Fruit fly (Drosophila melanogaster) whole organism, embryonic: Measurements from ENCODE around the gene CG13026.

ENCODE experiments used
- Awh ChIP-seq: fragments of 200-800 bp; sonication (Bioruptor generic); IDR thresholded peaks from 2 replicates; pipeline ENCODE4, ENCODE4 v1.3.6; 2022; ENCODE audit warnings: missing biosample characterization, missing genetic modification characterization
- CG10267 ChIP-seq: fragments of 200-800 bp; sonication (Bioruptor generic); optimal IDR thresholded peaks from 2 replicates; lab custom pipeline; 2018; ENCODE audit warnings: missing biosample characterization, mild to moderate bottlenecking, missing genetic modification characterization, moderate library complexity
- CG10654 ChIP-seq: fragments of 200-800 bp; sonication (Bioruptor generic); optimal IDR thresholded peaks from 2 replicates; lab custom pipeline; 2016; ENCODE audit warnings: missing biosample characterization, missing genetic modification characterization
- CG11093 ChIP-seq: fragments of 200-800 bp; sonication (Bioruptor generic); IDR thresholded peaks from 3 replicates; pipeline ENCODE4 v1.3.6; 2022; ENCODE audit warnings: missing biosample characterization, missing genetic modification characterization
- CG11247 ChIP-seq: fragments of 200-800 bp; sonication (Bioruptor generic); IDR thresholded peaks from 2 replicates; pipeline ENCODE4 v1.3.6; 2022; ENCODE audit warnings: missing biosample characterization, missing genetic modification characterization
- CG11456 ChIP-seq: fragments of 200-800 bp; sonication (Bioruptor generic); IDR thresholded peaks from 3 replicates; pipeline ENCODE4 v1.3.6; 2022; ENCODE audit warnings: missing biosample characterization, missing genetic modification characterization
- CG11696 ChIP-seq: fragments of 200-800 bp; sonication (Bioruptor generic); IDR thresholded peaks from 2 replicates; pipeline ENCODE4 v1.3.6; 2022; ENCODE audit warnings: missing biosample characterization, missing genetic modification characterization
- CG1233 ChIP-seq: fragments of 200-800 bp; sonication (Bioruptor generic); optimal IDR thresholded peaks from 4 replicates; lab custom pipeline; 2018; ENCODE audit warnings: missing biosample characterization, mild to moderate bottlenecking, missing genetic modification characterization
- CG12391 ChIP-seq: fragments of 200-800 bp; sonication (Bioruptor generic); optimal IDR thresholded peaks from 3 replicates; lab custom pipeline; 2018; ENCODE audit warnings: missing biosample characterization, mild to moderate bottlenecking, missing genetic modification characterization, moderate library complexity
- CG14441 ChIP-seq: fragments of 200-800 bp; sonication (Bioruptor generic); IDR thresholded peaks from 2 replicates; pipeline ENCODE4 v1.3.6; 2022; ENCODE audit warnings: missing biosample characterization, missing genetic modification characterization
- CG1603 ChIP-seq: fragments of 200-800 bp; sonication (Bioruptor generic); optimal IDR thresholded peaks from 2 replicates; lab custom pipeline; 2019; ENCODE audit warnings: missing biosample characterization, mild to moderate bottlenecking, missing genetic modification characterization, moderate library complexity
- CG3065 ChIP-seq: fragments of 200-800 bp; sonication (Bioruptor generic); optimal IDR thresholded peaks from 2 replicates; lab custom pipeline; 2016; ENCODE audit warnings: missing biosample characterization, missing genetic modification characterization
- CG31441 ChIP-seq: fragments of 200-800 bp; sonication (Bioruptor generic); IDR thresholded peaks from 2 replicates; pipeline ENCODE4 v1.3.6; 2022; ENCODE audit warnings: missing biosample characterization, missing genetic modification characterization
- CG4360 ChIP-seq: fragments of 200-800 bp; sonication (Bioruptor generic); IDR thresholded peaks from 2 replicates; pipeline ENCODE4 v1.3.6; 2022; ENCODE audit warnings: missing biosample characterization, missing genetic modification characterization
- CG4820 ChIP-seq: fragments of 200-800 bp; sonication (Bioruptor generic); optimal IDR thresholded peaks from 3 replicates; lab custom pipeline; 2016; ENCODE audit warnings: missing biosample characterization, missing genetic modification characterization
- CG6254 ChIP-seq: fragments of 200-800 bp; sonication (Bioruptor generic); optimal IDR thresholded peaks from 3 replicates; lab custom pipeline; 2017; ENCODE audit warnings: mild to moderate bottlenecking, missing biosample characterization, missing genetic modification reagents, missing genetic modification characterization
- CG6683 ChIP-seq: fragments of 200-800 bp; sonication (Bioruptor generic); optimal IDR thresholded peaks from 2 replicates; lab custom pipeline; 2017; ENCODE audit warnings: missing biosample characterization, mild to moderate bottlenecking, missing genetic modification characterization, missing genetic modification reagents
- CG7271 ChIP-seq: fragments of 200-800 bp; sonication (Bioruptor generic); optimal IDR thresholded peaks from 2 replicates; lab custom pipeline; 2018; ENCODE audit warnings: missing biosample characterization, mild to moderate bottlenecking, missing genetic modification characterization, moderate library complexity
- CG9797 ChIP-seq: fragments of 200-800 bp; sonication (Bioruptor generic); optimal IDR thresholded peaks from 3 replicates; lab custom pipeline; 2018; ENCODE audit warnings: missing biosample characterization, mild to moderate bottlenecking, missing genetic modification characterization
- D ChIP-seq, 2 experiments: fragments of 200-800 bp in 1 of 2; fragments of >200 bp in 1 of 2; sonication (Bioruptor generic) in 1 of 2; optimal IDR thresholded peaks; 2 replicates in 1 of 2; 3 replicates in 1 of 2; lab custom pipeline; 2017; ENCODE audit warnings: mild to moderate bottlenecking in 1 of 2, missing biosample characterization in 1 of 2, missing genetic modification characterization in 1 of 2, missing genetic modification reagents in 1 of 2
- D19A ChIP-seq: fragments of 200-800 bp; optimal IDR thresholded peaks from 3 replicates; lab custom pipeline; 2019; ENCODE audit warnings: missing biosample characterization, mild to moderate bottlenecking, missing genetic modification characterization, moderate library complexity
- ERR ChIP-seq: fragments of 200-800 bp; sonication (Bioruptor generic); optimal IDR thresholded peaks from 2 replicates; lab custom pipeline; 2016; ENCODE audit warnings: missing biosample characterization, missing genetic modification characterization
- HmgD ChIP-seq: fragments of 200-800 bp; sonication (Bioruptor generic); optimal IDR thresholded peaks from 3 replicates; lab custom pipeline; 2016; ENCODE audit warnings: missing biosample characterization, missing genetic modification characterization
- Hr51 ChIP-seq, 2 experiments: fragments of 200-800 bp; sonication (Bioruptor generic); optimal IDR thresholded peaks; 2 replicates in 1 of 2; 3 replicates in 1 of 2; lab custom pipeline; 2016 to 2018; ENCODE audit warnings: missing biosample characterization in 2 of 2, missing genetic modification characterization in 2 of 2, mild to moderate bottlenecking in 1 of 2, moderate library complexity in 1 of 2
- MTF-1 ChIP-seq: fragments of 200-800 bp; sonication (Bioruptor generic); optimal IDR thresholded peaks from 2 replicates; lab custom pipeline; 2018; ENCODE audit warnings: missing biosample characterization, mild to moderate bottlenecking, missing genetic modification characterization, borderline replicate concordance
- NK7.1 ChIP-seq: fragments of 200-800 bp; sonication (Bioruptor generic); optimal IDR thresholded peaks from 3 replicates; lab custom pipeline; 2016; ENCODE audit warnings: missing biosample characterization, missing genetic modification characterization
- NfI ChIP-seq: fragments of 200-800 bp; sonication (Bioruptor generic); optimal IDR thresholded peaks from 3 replicates; lab custom pipeline; 2018; ENCODE audit warnings: missing biosample characterization, mild to moderate bottlenecking, missing genetic modification characterization, moderate library complexity
- TFAM ChIP-seq: fragments of 200-800 bp; sonication (Bioruptor generic); optimal IDR thresholded peaks from 2 replicates; lab custom pipeline; 2017; ENCODE audit warnings: missing biosample characterization, missing genetic modification characterization, inconsistent platforms
- ac ChIP-seq: fragments of 200-800 bp; sonication (Bioruptor generic); optimal IDR thresholded peaks from 3 replicates; lab custom pipeline; 2017; ENCODE audit warnings: missing biosample characterization, mild to moderate bottlenecking, missing genetic modification characterization
- al ChIP-seq: fragments of 200-800 bp; sonication (Bioruptor generic); IDR thresholded peaks from 2 replicates; pipeline ENCODE4 v1.3.6; 2022; ENCODE audit warnings: missing biosample characterization, missing genetic modification characterization
- ap ChIP-seq: fragments of 200-800 bp; sonication (Bioruptor generic); IDR thresholded peaks from 2 replicates; pipeline ENCODE4 v1.3.6; 2022; ENCODE audit warnings: missing biosample characterization, missing genetic modification characterization
- chn ChIP-seq: fragments of 200-800 bp; sonication (Bioruptor generic); optimal IDR thresholded peaks from 2 replicates; lab custom pipeline; 2016; ENCODE audit warnings: missing biosample characterization, missing genetic modification characterization
- emc ChIP-seq: fragments of 200-800 bp; sonication (Bioruptor generic); optimal IDR thresholded peaks from 2 replicates; lab custom pipeline; 2016; ENCODE audit warnings: missing biosample characterization, missing genetic modification characterization
- her ChIP-seq: fragments of 200-800 bp; sonication (Bioruptor generic); optimal IDR thresholded peaks from 2 replicates; lab custom pipeline; 2016; ENCODE audit warnings: missing biosample characterization, missing genetic modification characterization
- insv ChIP-seq, 2 experiments: fragments of 200-800 bp; sonication (Bioruptor generic); optimal IDR thresholded peaks; 3 replicates each; lab custom pipeline; 2016 to 2018; ENCODE audit warnings: missing biosample characterization in 2 of 2, missing genetic modification characterization in 2 of 2
- lab ChIP-seq: fragments of 200-800 bp; sonication (Bioruptor generic); optimal IDR thresholded peaks from 3 replicates; lab custom pipeline; 2017; ENCODE audit warnings: missing biosample characterization, missing genetic modification characterization, mild to moderate bottlenecking, moderate library complexity, missing genetic modification reagents
- lbe ChIP-seq: fragments of 200-800 bp; sonication (Bioruptor generic); optimal IDR thresholded peaks from 2 replicates; lab custom pipeline; 2016; ENCODE audit warnings: missing biosample characterization, mild to moderate bottlenecking, missing genetic modification characterization
- lilli ChIP-seq: fragments of 200-800 bp; sonication (Bioruptor generic); optimal IDR thresholded peaks from 3 replicates; lab custom pipeline; 2016; ENCODE audit warnings: missing biosample characterization, missing genetic modification characterization
- nerfin-1 ChIP-seq: fragments of 200-800 bp; sonication (Bioruptor generic); optimal IDR thresholded peaks from 3 replicates; lab custom pipeline; 2019; ENCODE audit warnings: missing biosample characterization, mild to moderate bottlenecking, missing genetic modification characterization, moderate library complexity
- salm ChIP-seq: fragments of 200-800 bp; sonication (Bioruptor generic); optimal IDR thresholded peaks from 2 replicates; lab custom pipeline; 2018; ENCODE audit warnings: missing biosample characterization, mild to moderate bottlenecking, missing genetic modification characterization
- sc ChIP-seq, 3 experiments: fragments of >200 bp in 2 of 3; fragments of 200-800 bp in 1 of 3; sonication (Bioruptor generic) in 1 of 3; optimal IDR thresholded peaks; 2 replicates in 2 of 3; 3 replicates in 1 of 3; lab custom pipeline; 2017; ENCODE audit warnings: mild to moderate bottlenecking in 1 of 3, missing biosample characterization in 1 of 3, missing genetic modification characterization in 1 of 3, missing genetic modification reagents in 1 of 3
- sna ChIP-seq: fragments of 200-800 bp; sonication (Bioruptor generic); IDR thresholded peaks from 2 replicates; pipeline ENCODE4 v1.3.6; 2022; ENCODE audit warnings: missing biosample characterization, missing genetic modification characterization; ENCODE audit not compliant: partially characterized antibody
- sob ChIP-seq: fragments of 200-800 bp; sonication (Bioruptor generic); IDR thresholded peaks from 2 replicates; pipeline ENCODE4 v1.3.6; 2022; ENCODE audit warnings: missing biosample characterization, missing genetic modification characterization
- tgo ChIP-seq: fragments of 200-800 bp; sonication (Bioruptor generic); IDR thresholded peaks from 3 replicates; pipeline ENCODE4 v1.3.6; 2022; ENCODE audit warnings: missing biosample characterization, missing genetic modification characterization
- tna ChIP-seq: fragments of 200-800 bp; sonication (Bioruptor generic); IDR thresholded peaks from 2 replicates; pipeline ENCODE4 v1.3.6; 2022; ENCODE audit warnings: missing biosample characterization, missing genetic modification characterization; ENCODE audit not compliant: partially characterized antibody
- toy ChIP-seq: fragments of 200-800 bp; sonication (Bioruptor generic); IDR thresholded peaks from 2 replicates; pipeline ENCODE4 v1.3.6; 2022; ENCODE audit warnings: missing biosample characterization, missing genetic modification characterization
- usp ChIP-seq: fragments of >200 bp; optimal IDR thresholded peaks from 2 replicates; lab custom pipeline; 2017; ENCODE audit warnings: missing biosample characterization, missing genetic modification characterization
- vfl ChIP-seq: fragments of 200-800 bp; sonication (Bioruptor generic); optimal IDR thresholded peaks from 2 replicates; lab custom pipeline; 2016; ENCODE audit warnings: missing biosample characterization, missing genetic modification characterization

Gene CG13026

dm6 chr3L:16768001-16768652 is 42.2 kb upstream of the CG13026 start (continued):
- TF ChIP-seq her (GFP tag; lab: Kevin White, UChicago) (no peak), tgo (GFP tag; lab: Robert Waterston, UW) (peak; percentile 49; the same call in 2 of the 3 replicates), salm (tag; lab: Kevin White, UChicago) (no peak), CG6683 (GFP tag; lab: Kevin White, UChicago) (no peak), CG4360 (GFP tag; lab: Robert Waterston, UW) (0 out of 2 replicates have a peak, but pooled peaks have one; percentile 34), chn (no peak), CG1233 (GFP tag; lab: Kevin White, UChicago) (peak; percentile 44), CG11093 (GFP tag; lab: Robert Waterston, UW) (0 out of 3 replicates have a peak, but pooled peaks have one; percentile 31), sc (optimal IDR thresholded peaks at IDR 0.05; lab: Kevin White, UChicago) (no peak), sc (GFP tag; optimal IDR thresholded peaks at IDR 0.05; lab: Kevin White, UChicago) (peak; percentile 0), vfl (GFP tag; lab: Kevin White, UChicago) (no peak), emc (GFP tag; lab: Kevin White, UChicago) (no peak), sna (0 out of 2 replicates have a peak, but pooled peaks have one; percentile 24), CG3065 (GFP tag; lab: Kevin White, UChicago) (no peak), CG1603 (peak; percentile 83), TFAM (no peak), lab (GFP tag; lab: Kevin White, UChicago) (no peak), nerfin-1 (peak; percentile 29), CG10267 (tag; lab: Kevin White, UChicago) (peak; percentile 42), CG11456 (0 out of 3 replicates have a peak, but pooled peaks have one; percentile 32), lilli (GFP tag; lab: Kevin White, UChicago) (no peak), CG9797 (GFP tag; lab: Kevin White, UChicago) (no peak), Awh (no peak), CG6254 (peak; percentile 32), CG31441 (GFP tag; lab: Robert Waterston, UW) (peak; percentile 44), NfI (GFP tag; lab: Kevin White, UChicago) (no peak), HmgD (GFP tag; lab: Kevin White, UChicago) (no peak), CG12391 (tag; lab: Kevin White, UChicago) (peak; percentile 45), CG10654 (peak; percentile 26), CG4820 (GFP tag; lab: Kevin White, UChicago) (peak; percentile 25), CG11247 (GFP tag; lab: Robert Waterston, UW) (no peak), D (optimal IDR thresholded peaks at IDR 0.05; lab: Kevin White, UChicago) (no peak), D (GFP tag; optimal IDR thresholded peaks at IDR 0.05; lab: Kevin White, UChicago) (no peak), CG7271 (tag; lab: Kevin White, UChicago) (peak; percentile 31), MTF-1 (GFP tag; lab: Kevin White, UChicago) (no peak), toy (GFP tag; lab: Robert Waterston, UW) (no peak), ac (no peak), insv (GFP tag; optimal IDR thresholded peaks at IDR 0.05; lab: Kevin White, UChicago) (peak in 1 of 2 experiments; percentile 27), sob (GFP tag; lab: Robert Waterston, UW) (no peak; the same call in 1 of the 2 replicates), tna (GFP tag; lab: Robert Waterston, UW) (peak; percentile 24; the same call in 1 of the 2 replicates), D19A (tag; lab: Kevin White, UChicago) (peak; percentile 43), NK7.1 (GFP tag; lab: Kevin White, UChicago) (peak; percentile 22), ERR (GFP tag; lab: Kevin White, UChicago) (no peak), Hr51 (GFP tag; optimal IDR thresholded peaks at IDR 0.05; lab: Kevin White, UChicago) (peak in 1 of 2 experiments; percentile 23), CG14441 (GFP tag; lab: Robert Waterston, UW) (0 out of 2 replicates have a peak, but pooled peaks have one; percentile 44), al (no peak), usp (GFP tag; lab: Kevin White, UChicago) (no peak), CG11696 (GFP tag; lab: Robert Waterston, UW) (0 out of 2 replicates have a peak, but pooled peaks have one; percentile 21), lbe (GFP tag; lab: Kevin White, UChicago) (no peak), ap (GFP tag; lab: Robert Waterston, UW) (0 out of 2 replicates have a peak, but pooled peaks have one; percentile 24)
